Fruit fly (Drosophila melanogaster) whole organism, embryonic: ENCODE data around the gene RapGAP1.

Experiments used
- CG10209 ChIP-seq: fragments of 200-800 bp; sonication (Bioruptor generic); optimal IDR thresholded peaks from 3 replicates; lab custom pipeline; 2017; ENCODE audit warnings: missing biosample characterization, mild to moderate bottlenecking, missing genetic modification characterization, missing genetic modification reagents
- CG10267 ChIP-seq: fragments of 200-800 bp; sonication (Bioruptor generic); optimal IDR thresholded peaks from 2 replicates; lab custom pipeline; 2018; ENCODE audit warnings: missing biosample characterization, mild to moderate bottlenecking, missing genetic modification characterization, moderate library complexity
- CG10462 ChIP-seq: fragments of 200-800 bp; sonication (Bioruptor generic); optimal IDR thresholded peaks from 2 replicates; lab custom pipeline; 2016; ENCODE audit warnings: missing biosample characterization, missing genetic modification characterization
- CG12104 ChIP-seq: fragments of 200-800 bp; sonication (Bioruptor generic); optimal IDR thresholded peaks from 3 replicates; lab custom pipeline; 2016; ENCODE audit warnings: missing biosample characterization, missing genetic modification characterization
- CG12236 ChIP-seq: fragments of 200-800 bp; sonication (Bioruptor generic); optimal IDR thresholded peaks from 2 replicates; lab custom pipeline; 2016; ENCODE audit warnings: missing biosample characterization, missing genetic modification characterization
- CG14667 ChIP-seq: fragments of 200-800 bp; sonication (Bioruptor generic); IDR thresholded peaks from 2 replicates; pipeline ENCODE4 v1.3.6; 2022; ENCODE audit warnings: missing biosample characterization, missing genetic modification characterization
- CG14710 ChIP-seq: fragments of 200-800 bp; sonication (Bioruptor generic); optimal IDR thresholded peaks from 3 replicates; lab custom pipeline; 2019; ENCODE audit warnings: missing biosample characterization, mild to moderate bottlenecking, missing genetic modification characterization, moderate library complexity
- CG15269 ChIP-seq: fragments of 200-800 bp; sonication (Bioruptor generic); optimal IDR thresholded peaks from 2 replicates; lab custom pipeline; 2018; ENCODE audit warnings: missing biosample characterization, mild to moderate bottlenecking, missing genetic modification characterization, moderate library complexity
- CG18262 ChIP-seq: fragments of 200-800 bp; optimal IDR thresholded peaks from 3 replicates; lab custom pipeline; 2019; ENCODE audit warnings: missing biosample characterization, mild to moderate bottlenecking, missing genetic modification characterization, moderate library complexity
- CG2202 ChIP-seq: fragments of 200-800 bp; sonication (Bioruptor generic); optimal IDR thresholded peaks from 2 replicates; lab custom pipeline; 2018; ENCODE audit warnings: missing biosample characterization, mild to moderate bottlenecking, missing genetic modification characterization
- CG2712 ChIP-seq: fragments of 200-800 bp; optimal IDR thresholded peaks from 3 replicates; lab custom pipeline; 2019; ENCODE audit warnings: missing biosample characterization, mild to moderate bottlenecking, missing genetic modification characterization, moderate library complexity
- CG32532 ChIP-seq: fragments of 200-800 bp; sonication (Bioruptor generic); IDR thresholded peaks from 2 replicates; pipeline ENCODE4 v1.3.6; 2022; ENCODE audit warnings: missing biosample characterization, missing genetic modification characterization
- CG32767 ChIP-seq: fragments of 200-800 bp; sonication (Bioruptor generic); IDR thresholded peaks from 2 replicates; pipeline ENCODE4 v1.3.6; 2022; ENCODE audit warnings: missing biosample characterization, missing genetic modification characterization
- CG7556 ChIP-seq: fragments of 200-800 bp; sonication (Bioruptor generic); optimal IDR thresholded peaks from 2 replicates; lab custom pipeline; 2017; ENCODE audit warnings: missing biosample characterization, mild to moderate bottlenecking, missing genetic modification characterization
- CG7839 ChIP-seq: fragments of 200-800 bp; sonication (Bioruptor generic); optimal IDR thresholded peaks from 3 replicates; lab custom pipeline; 2018; ENCODE audit warnings: missing biosample characterization, mild to moderate bottlenecking, missing genetic modification characterization, moderate library complexity
- CG7987 ChIP-seq: fragments of 200-800 bp; sonication (Bioruptor generic); optimal IDR thresholded peaks from 2 replicates; lab custom pipeline; 2018; ENCODE audit warnings: missing biosample characterization, mild to moderate bottlenecking, missing genetic modification characterization, moderate library complexity
- Chrac-16 ChIP-seq: fragments of 200-800 bp; sonication (Bioruptor generic); optimal IDR thresholded peaks from 3 replicates; lab custom pipeline; 2016; ENCODE audit warnings: missing biosample characterization, missing genetic modification characterization
- D19B ChIP-seq: fragments of 200-800 bp; sonication (Bioruptor generic); optimal IDR thresholded peaks from 2 replicates; lab custom pipeline; 2017; ENCODE audit warnings: missing biosample characterization, mild to moderate bottlenecking, missing genetic modification characterization
- Dll ChIP-seq: fragments of 200-800 bp; sonication (Bioruptor generic); IDR thresholded peaks from 4 replicates; pipeline ENCODE4 v1.3.6; 2022; ENCODE audit warnings: missing biosample characterization, missing genetic modification characterization; ENCODE audit not compliant: partially characterized antibody
- HHEX ChIP-seq: fragments of 200-800 bp; sonication (Bioruptor generic); optimal IDR thresholded peaks from 3 replicates; lab custom pipeline; 2017; ENCODE audit warnings: missing biosample characterization, mild to moderate bottlenecking, missing genetic modification characterization, missing genetic modification reagents
- Jarid2 ChIP-seq: fragments of 200-800 bp; sonication (Bioruptor generic); optimal IDR thresholded peaks from 3 replicates; lab custom pipeline; 2017; ENCODE audit warnings: mild to moderate bottlenecking, missing biosample characterization, missing genetic modification reagents, missing genetic modification characterization
- Kr ChIP-seq: fragments of 200-800 bp; sonication (Bioruptor generic); optimal IDR thresholded peaks from 2 replicates; lab custom pipeline; 2017; ENCODE audit warnings: missing biosample characterization, mild to moderate bottlenecking, missing genetic modification characterization
- Oli ChIP-seq: fragments of 200-800 bp; sonication (Bioruptor generic); optimal IDR thresholded peaks from 2 replicates; lab custom pipeline; 2018; ENCODE audit warnings: missing biosample characterization, mild to moderate bottlenecking, missing genetic modification characterization, moderate library complexity
- Rfx ChIP-seq: fragments of 200-800 bp; sonication (Bioruptor generic); IDR thresholded peaks from 2 replicates; pipeline ENCODE4 v1.3.6; 2022; ENCODE audit warnings: missing biosample characterization, missing genetic modification characterization
- Scr ChIP-seq: fragments of 200-800 bp; sonication (Bioruptor generic); IDR thresholded peaks from 2 replicates; pipeline ENCODE4 v1.3.6; 2022; ENCODE audit warnings: missing biosample characterization, missing genetic modification characterization; ENCODE audit not compliant: partially characterized antibody
- Stat92E ChIP-seq, 3 experiments: fragments of >200 bp in 2 of 3; fragments of 200-800 bp in 1 of 3; sonication (Bioruptor generic) in 1 of 3; optimal IDR thresholded peaks; 2 replicates each; lab custom pipeline; 2017 to 2019; ENCODE audit warnings: missing biosample characterization in 3 of 3, missing genetic modification characterization in 3 of 3, mild to moderate bottlenecking in 1 of 3, moderate library complexity in 1 of 3
- az2 ChIP-seq: fragments of 200-800 bp; sonication (Bioruptor generic); optimal IDR thresholded peaks from 3 replicates; lab custom pipeline; 2016; ENCODE audit warnings: missing biosample characterization, missing genetic modification characterization
- crol ChIP-seq: fragments of 200-800 bp; sonication (Bioruptor generic); IDR thresholded peaks from 2 replicates; pipeline ENCODE4 v1.3.6; 2022; ENCODE audit warnings: missing biosample characterization, missing genetic modification characterization
- dpn ChIP-seq, 2 experiments: fragments of 200-800 bp; sonication (Bioruptor generic); optimal IDR thresholded peaks; 3 replicates each; lab custom pipeline; 2016; ENCODE audit warnings: missing biosample characterization in 2 of 2, missing genetic modification characterization in 2 of 2
- dysf ChIP-seq: fragments of 200-800 bp; sonication (Bioruptor generic); IDR thresholded peaks from 3 replicates; pipeline ENCODE4 v1.3.6; 2022; ENCODE audit warnings: missing biosample characterization, missing genetic modification characterization
- ems ChIP-seq: fragments of 200-800 bp; sonication (Bioruptor generic); optimal IDR thresholded peaks from 3 replicates; lab custom pipeline; 2016; ENCODE audit warnings: missing biosample characterization, missing genetic modification characterization
- fd96Cb ChIP-seq: fragments of 200-800 bp; sonication (Bioruptor generic); optimal IDR thresholded peaks from 2 replicates; lab custom pipeline; 2018; ENCODE audit warnings: missing biosample characterization, mild to moderate bottlenecking, missing genetic modification characterization, moderate library complexity
- hkb ChIP-seq, 2 experiments: fragments of 200-800 bp in 1 of 2; fragments of >200 bp in 1 of 2; sonication (Bioruptor generic) in 1 of 2; IDR thresholded peaks in 1 of 2; optimal IDR thresholded peaks in 1 of 2; 2 replicates each; pipeline versions ENCODE4 v1.3.6 to Lab custom; 2017 to 2022; ENCODE audit warnings: missing biosample characterization in 1 of 2, missing genetic modification characterization in 1 of 2
- insv ChIP-seq, 2 experiments: fragments of 200-800 bp; sonication (Bioruptor generic); optimal IDR thresholded peaks; 3 replicates each; lab custom pipeline; 2016 to 2018; ENCODE audit warnings: missing biosample characterization in 2 of 2, missing genetic modification characterization in 2 of 2
- nom ChIP-seq: fragments of 200-800 bp; sonication (Bioruptor generic); optimal IDR thresholded peaks from 2 replicates; lab custom pipeline; 2017; ENCODE audit warnings: missing biosample characterization, missing genetic modification characterization, mild to moderate bottlenecking, moderate library complexity, missing genetic modification reagents
- odd ChIP-seq: fragments of 200-800 bp; sonication (Bioruptor generic); optimal IDR thresholded peaks from 2 replicates; lab custom pipeline; 2017; ENCODE audit warnings: missing biosample characterization, mild to moderate bottlenecking, missing genetic modification characterization
- onecut ChIP-seq: fragments of 200-800 bp; sonication (Bioruptor generic); IDR thresholded peaks from 2 replicates; pipeline ENCODE4 v1.3.6; 2022; ENCODE audit warnings: missing biosample characterization, missing genetic modification characterization
- pum ChIP-seq: fragments of 200-800 bp; sonication (Bioruptor generic); optimal IDR thresholded peaks from 2 replicates; lab custom pipeline; 2016; ENCODE audit warnings: missing biosample characterization, missing genetic modification characterization
- pzg ChIP-seq: fragments of 200-800 bp; sonication (Bioruptor generic); optimal IDR thresholded peaks from 3 replicates; lab custom pipeline; 2018; ENCODE audit warnings: missing biosample characterization, mild to moderate bottlenecking, missing genetic modification characterization, moderate library complexity
- rib ChIP-seq: fragments of 200-800 bp; sonication (Bioruptor generic); IDR thresholded peaks from 2 replicates; pipeline ENCODE4 v1.3.6; 2022; ENCODE audit warnings: missing biosample characterization, missing genetic modification characterization
- row ChIP-seq: fragments of 200-800 bp; sonication (Bioruptor generic); IDR thresholded peaks from 3 replicates; pipeline ENCODE4 v1.3.6; 2022; ENCODE audit warnings: missing biosample characterization, missing genetic modification characterization
- seq ChIP-seq: fragments of 200-800 bp; sonication (Bioruptor generic); IDR thresholded peaks from 2 replicates; pipeline ENCODE4 v1.3.6; 2022; ENCODE audit warnings: missing biosample characterization, missing genetic modification characterization
- stwl ChIP-seq: fragments of 200-800 bp; sonication (Bioruptor generic); optimal IDR thresholded peaks from 3 replicates; lab custom pipeline; 2018; ENCODE audit warnings: missing biosample characterization, mild to moderate bottlenecking, missing genetic modification characterization, moderate library complexity
- tin ChIP-seq: fragments of 200-800 bp; sonication (Bioruptor generic); optimal IDR thresholded peaks from 3 replicates; lab custom pipeline; 2016; ENCODE audit warnings: missing biosample characterization, missing genetic modification characterization
- tup ChIP-seq: fragments of 200-800 bp; sonication (Bioruptor generic); optimal IDR thresholded peaks from 2 replicates; lab custom pipeline; 2016; ENCODE audit warnings: missing biosample characterization, mild to moderate bottlenecking, missing genetic modification characterization, moderate library complexity

RapGAP1 gene

dm6 chr2L:7492508-7492907 is 86.3 kb downstream of the RapGAP1 start (continued):
- TF ChIP-seq Stat92E (GFP tag; optimal IDR thresholded peaks at IDR 0.05; lab: Kevin White, UChicago): no peak
- peak; percentile 86 for TF ChIP-seq D19B
- no peak for TF ChIP-seq pzg (GFP tag; lab: Kevin White, UChicago)
- TF ChIP-seq Dll (GFP tag; lab: Robert Waterston, UW): no peak
- TF ChIP-seq rib (GFP tag; lab: Robert Waterston, UW): no peak
- TF ChIP-seq CG7987 (GFP tag; lab: Kevin White, UChicago): no peak
- 0 out of 2 replicates have a peak, but pooled peaks have one; percentile 25 for TF ChIP-seq Rfx (GFP tag; lab: Robert Waterston, UW)
- TF ChIP-seq onecut (GFP tag; lab: Robert Waterston, UW): no peak
- peak; percentile 32 for TF ChIP-seq CG7839 (tag; lab: Kevin White, UChicago)
- no peak for TF ChIP-seq fd96Cb
- no peak for TF ChIP-seq insv (GFP tag; optimal IDR thresholded peaks at IDR 0.05; lab: Kevin White, UChicago)
- TF ChIP-seq dpn (GFP tag; optimal IDR thresholded peaks at IDR 0.05; lab: Kevin White, UChicago): peak in 1 of 2 experiments; percentile 14
- no peak for TF ChIP-seq CG12236 (GFP tag; lab: Kevin White, UChicago)
- no peak for TF ChIP-seq tup (GFP tag; lab: Kevin White, UChicago)
- no peak for TF ChIP-seq CG14710 (tag; lab: Kevin White, UChicago)
- no peak; the same call in 1 of the 2 replicates for TF ChIP-seq CG32532 (GFP tag; lab: Robert Waterston, UW)
- TF ChIP-seq tin (GFP tag; lab: Kevin White, UChicago): no peak
- no peak for TF ChIP-seq odd (GFP tag; lab: Kevin White, UChicago)
- TF ChIP-seq CG10462 (GFP tag; lab: Kevin White, UChicago): no peak
- no peak for TF ChIP-seq CG12104 (GFP tag; lab: Kevin White, UChicago)
- TF ChIP-seq Jarid2: no peak
- no peak for TF ChIP-seq pum (GFP tag; lab: Kevin White, UChicago)
- TF ChIP-seq seq: no peak
- no peak for TF ChIP-seq Kr (GFP tag; lab: Kevin White, UChicago)
- TF ChIP-seq Chrac-16: no peak
- TF ChIP-seq row: peak; percentile 57
- TF ChIP-seq nom: no peak
- no peak for TF ChIP-seq CG7556 (GFP tag; lab: Kevin White, UChicago)
- TF ChIP-seq CG15269 (tag; lab: Kevin White, UChicago): peak; percentile 62
- TF ChIP-seq ems (GFP tag; lab: Kevin White, UChicago): no peak
- TF ChIP-seq az2 (GFP tag; lab: Kevin White, UChicago): no peak
- TF ChIP-seq CG32767 (GFP tag; lab: Robert Waterston, UW): no peak
- TF ChIP-seq CG10267 (tag; lab: Kevin White, UChicago): no peak
- TF ChIP-seq CG10209 (GFP tag; lab: Kevin White, UChicago): no peak
- no peak for TF ChIP-seq hkb (optimal IDR thresholded peaks at IDR 0.05; lab: Kevin White, UChicago)
- TF ChIP-seq hkb (GFP tag; IDR thresholded peaks at IDR 0.05; lab: Robert Waterston, UW): no peak
- peak; percentile 36 for TF ChIP-seq Oli
- no peak for TF ChIP-seq HHEX (GFP tag; lab: Kevin White, UChicago)
- peak; percentile 24 for TF ChIP-seq CG2712 (tag; lab: Kevin White, UChicago)
- TF ChIP-seq stwl (tag; lab: Kevin White, UChicago): no peak
- TF ChIP-seq CG14667: no peak
- TF ChIP-seq CG2202: no peak
- no peak for TF ChIP-seq crol (GFP tag; lab: Robert Waterston, UW)
- TF ChIP-seq CG18262: peak; percentile 14
- TF ChIP-seq Scr (GFP tag; lab: Robert Waterston, UW): no peak
- 0 out of 3 replicates have a peak, but pooled peaks have one; percentile 14 for TF ChIP-seq dysf (GFP tag; lab: Robert Waterston, UW)
